Fruit fly (Drosophila melanogaster): ENCODE measurements around the gene CG14506.

The CG14506 gene

dm6 chr3R:29322637-29323036, 25.7 kb upstream of the CG14506 start (continued):
- TF ChIP-seq ap (GFP tag; IDR thresholded peaks at IDR 0.05) = no peak
- peak; percentile 2 for TF ChIP-seq CG2678 (tag; optimal IDR thresholded peaks at IDR 0.05)
- no peak for TF ChIP-seq ac (GFP tag; optimal IDR thresholded peaks at IDR 0.05)
- TF ChIP-seq org-1 (GFP tag; optimal IDR thresholded peaks at IDR 0.05) = no peak
- TF ChIP-seq CG12104 (GFP tag; optimal IDR thresholded peaks at IDR 0.05) = no peak
- no peak for TF ChIP-seq tll (GFP tag; optimal IDR thresholded peaks at IDR 0.05)
- 0 out of 2 replicates have a peak, but pooled peaks have one; percentile 10 for TF ChIP-seq Drgx (GFP tag; IDR thresholded peaks at IDR 0.05)
- TF ChIP-seq CG18011 (GFP tag; optimal IDR thresholded peaks at IDR 0.05) = no peak
- no peak for TF ChIP-seq chm (GFP tag; IDR thresholded peaks at IDR 0.05)
- no peak for TF ChIP-seq hbn (GFP tag; IDR thresholded peaks at IDR 0.05; ENCODE audit: partially characterized antibody)
- TF ChIP-seq Ets65A (GFP tag) = peak; percentile 89
- TF ChIP-seq CrebB (tag; optimal IDR thresholded peaks at IDR 0.05) = no peak
- TF ChIP-seq pan (optimal IDR thresholded peaks at IDR 0.05) = no peak
- TF ChIP-seq pan (GFP tag; optimal IDR thresholded peaks at IDR 0.05 in 1 of 2, IDR thresholded peaks at IDR 0.05 in 1 of 2) = peak in 1 of 2 experiments; percentile 11
- no peak for TF ChIP-seq CG8290 (GFP tag; optimal IDR thresholded peaks at IDR 0.05)
- no peak for TF ChIP-seq CG8290 (tag; optimal IDR thresholded peaks at IDR 0.05)
- TF ChIP-seq Deaf1 (tag; optimal IDR thresholded peaks at IDR 0.05) = no peak
- no peak for TF ChIP-seq gcm (GFP tag; optimal IDR thresholded peaks at IDR 0.05)
- no peak for TF ChIP-seq gfzf (GFP tag; optimal IDR thresholded peaks at IDR 0.05)
- TF ChIP-seq salm (tag; optimal IDR thresholded peaks at IDR 0.05) = no peak
- TF ChIP-seq gce (GFP tag; IDR thresholded peaks at IDR 0.05) = no peak
- no peak for TF ChIP-seq CG3847 (GFP tag; IDR thresholded peaks at IDR 0.05)
- TF ChIP-seq repo (GFP tag; optimal IDR thresholded peaks at IDR 0.05) = no peak
- no peak for TF ChIP-seq zfh2 (GFP tag; optimal IDR thresholded peaks at IDR 0.05)
- no peak for TF ChIP-seq ato (GFP tag; IDR thresholded peaks at IDR 0.05; ENCODE audit: partially characterized antibody)
- TF ChIP-seq schlank (tag; optimal IDR thresholded peaks at IDR 0.05) = no peak
- TF ChIP-seq bab2 (GFP tag; optimal IDR thresholded peaks at IDR 0.05) = peak; percentile 19
- TF ChIP-seq CG10366 (GFP tag; IDR thresholded peaks at IDR 0.05) = no peak; the same call in 1 of the 2 replicates
- no peak for TF ChIP-seq CG13424 (tag; optimal IDR thresholded peaks at IDR 0.05)
- TF ChIP-seq fd3F (GFP tag; optimal IDR thresholded peaks at IDR 0.05) = no peak
- 0 out of 3 replicates have a peak, but pooled peaks have one; percentile 31 for TF ChIP-seq row (GFP tag; IDR thresholded peaks at IDR 0.05)
- no peak for TF ChIP-seq jing (GFP tag; optimal IDR thresholded peaks at IDR 0.05)
- TF ChIP-seq CG7839 (tag; optimal IDR thresholded peaks at IDR 0.05) = peak; percentile 4
- no peak for TF ChIP-seq stc (GFP tag; IDR thresholded peaks at IDR 0.05)
- no peak for TF ChIP-seq sug (tag; optimal IDR thresholded peaks at IDR 0.05)
- TF ChIP-seq CG15269 (tag; optimal IDR thresholded peaks at IDR 0.05) = no peak
- TF ChIP-seq pb (GFP tag; optimal IDR thresholded peaks at IDR 0.05) = no peak
- no peak for TF ChIP-seq Xbp1 (GFP tag; optimal IDR thresholded peaks at IDR 0.05)
- 0 out of 2 replicates have a peak, but pooled peaks have one; percentile 21 for TF ChIP-seq CG6689 (GFP tag; IDR thresholded peaks at IDR 0.05)
- no peak for TF ChIP-seq tna (GFP tag; IDR thresholded peaks at IDR 0.05; ENCODE audit: partially characterized antibody)
- no peak for TF ChIP-seq CG4282 (GFP tag; optimal IDR thresholded peaks at IDR 0.05)
- TF ChIP-seq sqz (GFP tag; optimal IDR thresholded peaks at IDR 0.05) = no peak
- TF ChIP-seq Atf6 (GFP tag; IDR thresholded peaks at IDR 0.05) = no peak
- TF ChIP-seq kah (GFP tag; optimal IDR thresholded peaks at IDR 0.05) = no peak
- TF ChIP-seq CG31441 (GFP tag; IDR thresholded peaks at IDR 0.05) = 0 out of 2 replicates have a peak, but pooled peaks have one; percentile 17
- TF ChIP-seq Nf-YB (GFP tag; optimal IDR thresholded peaks at IDR 0.05) = no peak
- TF ChIP-seq MBD-R2 (GFP tag; IDR thresholded peaks at IDR 0.05) = 0 out of 2 replicates have a peak, but pooled peaks have one; percentile 11
- no peak for TF ChIP-seq E2f2 (GFP tag; IDR thresholded peaks at IDR 0.05)
- peak; percentile 33 for TF ChIP-seq CG2120 (GFP tag; optimal IDR thresholded peaks at IDR 0.05)
- TF ChIP-seq vvl (GFP tag; IDR thresholded peaks at IDR 0.05) = 0 out of 2 replicates have a peak, but pooled peaks have one; percentile 8
- peak; percentile 29; the same call in 1 of the 2 replicates for TF ChIP-seq CG14441 (GFP tag; IDR thresholded peaks at IDR 0.05)
- TF ChIP-seq CG18619 (GFP tag; optimal IDR thresholded peaks at IDR 0.05) = no peak

Data from whole organism, embryonic.